Worm (Caenorhabditis elegans): Measurements from ENCODE around the gene spp-18.

The spp-18 gene

DNA sequence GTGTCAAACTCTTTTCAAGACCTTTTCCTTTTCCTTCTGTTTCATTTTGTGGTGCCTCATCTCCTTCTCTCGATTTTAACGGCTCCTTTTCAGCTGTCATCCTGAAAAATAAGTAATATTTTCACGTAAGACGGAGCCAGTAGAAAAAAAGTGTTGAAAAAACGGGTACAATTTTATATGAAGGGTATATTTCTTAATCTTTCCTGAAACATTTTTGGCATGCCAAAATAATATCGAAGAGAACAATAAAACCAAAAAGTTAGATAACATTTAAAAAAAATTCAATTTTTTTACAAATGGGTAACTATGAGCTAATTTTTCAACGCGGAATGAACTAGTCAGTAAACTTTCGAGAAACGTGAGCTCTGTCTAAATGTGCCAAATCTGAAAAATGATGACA lies 8.1 kb downstream of the spp-18 start, which contains the start of gene aat-1:
Gene aat-1, minus strand, starts transcription at position 101 of the 400 bp plus-strand sequence.
- TF ChIP-seq nhr-12 (tag; optimal IDR thresholded peaks at IDR 0.05) (no peak), efl-1 (optimal IDR thresholded peaks at IDR 0.05) (no peak), efl-1 (GFP tag; optimal IDR thresholded peaks at IDR 0.05 in 1 of 2) (peak in 1 of 2 experiments; percentile 18)

DNA sequence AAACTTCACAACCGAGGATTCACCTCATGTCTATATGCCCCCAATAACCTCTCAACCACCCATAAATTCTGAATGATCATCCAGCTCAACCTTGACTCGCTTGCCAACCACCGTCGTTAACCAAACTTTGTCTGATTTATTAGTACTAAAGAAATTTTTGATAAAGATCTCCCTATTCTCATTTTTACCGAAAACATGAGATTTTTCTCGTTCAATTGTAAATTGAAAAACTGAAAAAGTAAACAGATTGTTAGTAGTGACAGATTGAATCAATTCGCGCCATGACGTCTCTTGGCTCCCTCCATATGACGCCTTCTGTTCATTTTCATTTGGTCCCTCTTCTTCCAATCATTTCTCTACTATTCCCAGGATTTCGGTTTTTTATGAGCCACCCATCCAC lies 14.4 kb downstream of the spp-18 start:
- TF ChIP-seq nhr-12 (tag; optimal IDR thresholded peaks at IDR 0.05) (no peak), efl-3 (GFP tag; optimal IDR thresholded peaks at IDR 0.05) (no peak), pag-3 (tag; optimal IDR thresholded peaks at IDR 0.05; ENCODE audit: borderline replicate concordance, insufficient read depth) (no peak), mef-2 (tag; optimal IDR thresholded peaks at IDR 0.05) (no peak), hlh-17 (GFP tag; optimal IDR thresholded peaks at IDR 0.05; ENCODE audit: borderline replicate concordance) (no peak), lsy-2 (tag; optimal IDR thresholded peaks at IDR 0.05) (no peak), lir-3 (tag; optimal IDR thresholded peaks at IDR 0.05; ENCODE audit: poor library complexity) (no peak), aha-1 (tag; optimal IDR thresholded peaks at IDR 0.05) (no peak), elt-3 (tag; optimal IDR thresholded peaks at IDR 0.05) (no peak), mdl-1 (tag; optimal IDR thresholded peaks at IDR 0.05) (no peak), nhr-28 (tag; optimal IDR thresholded peaks at IDR 0.05) (no peak), vab-15 (tag; optimal IDR thresholded peaks at IDR 0.05) (no peak), unc-62 (GFP tag; optimal IDR thresholded peaks at IDR 0.05) (no peak), unc-86 (tag; optimal IDR thresholded peaks at IDR 0.05) (no peak), fkh-10 (GFP tag; optimal IDR thresholded peaks at IDR 0.05) (no peak), mab-9 (GFP tag; IDR thresholded peaks at IDR 0.05) (no peak), lin-15B (tag; optimal IDR thresholded peaks at IDR 0.05) (no peak)

DNA sequence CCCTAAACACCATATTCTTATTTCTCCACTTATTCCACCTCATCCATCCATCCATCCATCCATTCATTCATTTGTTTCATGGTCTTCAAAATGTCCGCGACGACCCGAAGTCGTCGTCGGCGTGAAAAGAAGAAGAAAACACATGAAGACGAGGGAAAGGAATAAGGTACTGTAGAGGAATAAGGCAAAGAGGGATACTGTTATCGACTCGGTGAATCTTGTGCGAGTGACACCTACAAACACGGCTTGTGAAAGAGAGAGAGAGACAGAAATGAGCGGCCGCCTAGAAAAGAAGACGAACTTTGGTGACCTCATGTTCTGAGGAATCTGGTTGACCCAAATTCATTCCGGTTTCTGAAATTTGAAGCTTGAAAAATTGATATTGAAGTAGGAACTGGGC lies 15.6 kb downstream of the spp-18 start:
- TF ChIP-seq pag-3 (tag; optimal IDR thresholded peaks at IDR 0.05; ENCODE audit: borderline replicate concordance, insufficient read depth) (no peak), nhr-85 (tag) (peak; percentile 62), blmp-1 (tag; optimal IDR thresholded peaks at IDR 0.05) (peak; percentile 45)

DNA sequence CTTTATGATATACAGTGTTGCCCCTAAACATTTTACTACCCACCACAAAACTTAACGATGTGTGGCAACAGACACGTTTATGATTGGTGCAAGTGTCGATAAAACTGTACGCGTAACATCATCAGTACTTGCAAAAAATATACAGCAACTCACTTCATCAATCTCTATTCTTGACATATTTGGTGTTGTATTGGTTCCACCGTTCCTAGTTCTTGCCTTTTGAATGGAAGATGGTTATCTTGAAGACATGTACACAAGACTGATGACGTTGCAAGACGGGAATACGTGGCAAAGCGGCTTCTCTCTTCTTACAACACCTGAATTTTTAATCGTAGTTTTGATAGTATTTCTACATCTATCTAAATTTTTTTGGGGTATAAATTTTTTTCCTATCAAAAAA lies 17.4 kb downstream of the spp-18 start:
- TF ChIP-seq aly-2 (tag; optimal IDR thresholded peaks at IDR 0.05) (no peak), snpc-4 (tag; optimal IDR thresholded peaks at IDR 0.05) (no peak), zip-4 (GFP tag; optimal IDR thresholded peaks at IDR 0.05) (no peak), fkh-4 (tag; optimal IDR thresholded peaks at IDR 0.05; ENCODE audit: borderline replicate concordance) (no peak), nhr-19 (GFP tag; conservative IDR thresholded peaks at IDR 0.05) (no peak), ceh-90 (tag; optimal IDR thresholded peaks at IDR 0.05) (no peak), lsy-2 (tag; optimal IDR thresholded peaks at IDR 0.05) (no peak), zag-1 (tag; optimal IDR thresholded peaks at IDR 0.05) (no peak), sox-4 (tag; optimal IDR thresholded peaks at IDR 0.05) (no peak), ama-1 (optimal IDR thresholded peaks at IDR 0.05) (no peak), elt-3 (tag; optimal IDR thresholded peaks at IDR 0.05) (no peak), ceh-8 (GFP tag; optimal IDR thresholded peaks at IDR 0.05) (no peak), nhr-237 (tag; optimal IDR thresholded peaks at IDR 0.05) (no peak), grh-1 (GFP tag; IDR thresholded peaks at IDR 0.05) (no peak), Y116A8C.19 (tag; optimal IDR thresholded peaks at IDR 0.05; ENCODE audit: borderline replicate concordance) (no peak), mef-2 (tag; optimal IDR thresholded peaks at IDR 0.05) (no peak), mab-9 (GFP tag; IDR thresholded peaks at IDR 0.05) (no peak), dsc-1 (tag; optimal IDR thresholded peaks at IDR 0.05) (no peak)

DNA sequence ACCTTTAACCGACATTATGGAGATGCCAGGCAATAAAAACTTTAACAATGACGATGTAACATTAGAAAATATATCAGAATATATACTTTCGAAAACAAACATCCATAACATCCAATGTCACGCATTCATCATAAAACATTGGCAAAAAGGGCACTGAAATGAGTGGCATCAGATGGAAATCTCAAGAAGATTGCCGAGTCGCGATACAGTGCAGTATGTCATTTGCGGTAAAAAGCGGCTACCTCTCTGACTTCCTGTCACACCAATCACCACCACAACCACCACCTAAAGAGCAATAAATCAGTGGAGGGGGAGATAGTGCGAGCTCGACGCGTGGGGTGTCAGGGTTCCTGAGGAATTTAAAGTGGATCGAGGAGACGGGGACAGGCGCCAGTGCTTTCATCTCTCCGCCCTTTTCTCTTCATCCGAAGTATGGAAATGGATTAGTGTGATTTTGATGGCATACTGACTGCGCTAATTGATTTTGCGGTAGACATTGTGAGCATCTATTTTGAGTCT lies 19.6 kb downstream of the spp-18 start:
- TF ChIP-seq elt-2 (tag; optimal IDR thresholded peaks at IDR 0.05) (no peak), efl-1 (optimal IDR thresholded peaks at IDR 0.05) (no peak), efl-1 (GFP tag; optimal IDR thresholded peaks at IDR 0.05 in 1 of 2) (peak in 1 of 2 experiments; percentile 49), dpl-1 (GFP tag; optimal IDR thresholded peaks at IDR 0.05) (no peak), efl-3 (GFP tag; optimal IDR thresholded peaks at IDR 0.05) (no peak)
